Fruit fly (Drosophila melanogaster) S2 (cell line): Measurements from ENCODE around the gene CG42467.

Experiments used
- CG8478 ChIP-seq: fragments of >200 bp; optimal IDR thresholded peaks from 2 replicates; lab custom pipeline; 2018
- CTCF ChIP-seq, 2 experiments: fragments of >200 bp; optimal IDR thresholded peaks; 2 replicates each; lab custom pipeline; 2018

DNA sequence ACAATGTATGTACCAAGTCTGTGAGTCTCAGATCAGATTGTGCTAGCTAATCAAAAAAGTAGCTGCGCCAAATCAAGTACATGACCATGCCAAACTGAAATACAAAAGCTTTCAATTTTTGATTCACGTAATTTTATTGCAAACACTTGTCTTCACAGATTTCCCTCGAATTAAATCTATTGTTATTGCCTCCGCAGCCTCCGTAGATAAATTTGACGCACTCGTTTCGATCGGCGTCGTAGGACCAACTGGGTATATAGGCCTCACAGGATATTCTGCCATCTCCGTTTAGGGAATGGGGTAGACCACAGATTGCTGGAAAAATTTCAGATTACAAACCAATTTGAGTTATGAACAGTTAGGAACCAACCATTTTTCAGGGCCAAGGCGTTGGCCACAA, 6.2 kb upstream of the CG42467 start, which contains the start of gene CG43165:
- TF ChIP-seq CG8478 (lab: Kevin White, UChicago) (no peak), CTCF (optimal IDR thresholded peaks at IDR 0.05; lab: Kevin White, UChicago) (no peak)
